Fruit fly (Drosophila melanogaster): ENCODE results near the gene Svip.

DNA sequence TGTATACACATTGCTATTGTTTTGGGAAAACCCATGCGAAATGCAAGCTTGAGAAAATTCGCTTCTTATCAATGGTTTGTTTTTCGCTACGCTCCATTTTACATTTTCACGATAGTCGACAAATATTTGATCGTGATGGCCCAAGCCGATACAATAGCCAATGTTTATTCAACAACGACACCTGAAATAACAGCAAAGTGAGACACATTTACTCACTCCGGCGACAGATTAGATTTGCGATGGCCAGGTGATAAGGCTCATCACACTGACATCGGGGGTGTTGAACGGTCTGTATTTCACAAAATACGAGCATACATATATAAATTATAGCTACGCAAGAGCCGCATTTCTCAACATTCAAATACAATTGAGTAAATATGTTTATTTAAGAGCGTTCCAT, 38.4 kb downstream of the Svip start:
- TF ChIP-seq Hr39 (optimal IDR thresholded peaks at IDR 0.05): no peak
- TF ChIP-seq hkb (optimal IDR thresholded peaks at IDR 0.05): no peak
- peak; percentile 67; the same call in 1 of the 2 replicates for TF ChIP-seq hkb (GFP tag; IDR thresholded peaks at IDR 0.05)
- peak; percentile 47 for TF ChIP-seq gem (tag; optimal IDR thresholded peaks at IDR 0.05)
- TF ChIP-seq br (optimal IDR thresholded peaks at IDR 0.05): no peak
- no peak for TF ChIP-seq sc (optimal IDR thresholded peaks at IDR 0.05)
- TF ChIP-seq sc (GFP tag; optimal IDR thresholded peaks at IDR 0.05): peak; percentile 28
- peak; percentile 70 for TF ChIP-seq CG8388 (GFP tag; optimal IDR thresholded peaks at IDR 0.05)
- no peak for TF ChIP-seq CG9215 (GFP tag; IDR thresholded peaks at IDR 0.05)
- TF ChIP-seq CG13296 (GFP tag; optimal IDR thresholded peaks at IDR 0.05): peak; percentile 84
- TF ChIP-seq CG9727 (GFP tag; optimal IDR thresholded peaks at IDR 0.05): peak; percentile 69
- peak; percentile 33; the same call in 1 of the 2 replicates for TF ChIP-seq rib (GFP tag; IDR thresholded peaks at IDR 0.05)
- no peak for TF ChIP-seq Lhr (GFP tag; optimal IDR thresholded peaks at IDR 0.05)
- no peak for TF ChIP-seq CG10565 (GFP tag; optimal IDR thresholded peaks at IDR 0.05)
- TF ChIP-seq CG30020 (tag; optimal IDR thresholded peaks at IDR 0.05): no peak
